Worm (Caenorhabditis elegans) whole organism, young adult: ENCODE measurements around the gene sru-25.

Source experiments
- B0019.2 ChIP-seq: fragments of 200-800 bp; sonication (Bioruptor generic); conservative IDR thresholded peaks from 2 replicates; pipeline ENCODE4 v1.3.6; 2022; ENCODE audit warnings: missing genetic modification reagents, missing genetic modification characterization, missing compliant biosample characterization
- D2030.7 ChIP-seq: fragments of 200-800 bp; sonication (Bioruptor generic); IDR thresholded peaks from 2 replicates; pipeline ENCODE4 v1.3.6; 2022; ENCODE audit warnings: missing genetic modification reagents, missing genetic modification characterization, missing compliant biosample characterization
- F23B12.7 ChIP-seq: sonication (generic microtip); optimal IDR thresholded peaks from 2 replicates; lab custom pipeline; 2017; ENCODE audit warnings: missing genetic modification characterization, mild to moderate bottlenecking, missing compliant biosample characterization, antibody characterized with exemption, moderate library complexity; ENCODE audit not compliant: insufficient read depth
- Y95B8A.8 ChIP-seq: fragments of 200-800 bp; sonication (Bioruptor generic); IDR thresholded peaks from 2 replicates; pipeline ENCODE4 v1.3.6; 2022; ENCODE audit warnings: missing genetic modification reagents, missing genetic modification characterization, missing compliant biosample characterization
- ZK185.1 ChIP-seq: sonication (generic microtip); optimal IDR thresholded peaks from 2 replicates; lab custom pipeline; 2016; ENCODE audit warnings: mild to moderate bottlenecking, missing genetic modification characterization, missing compliant biosample characterization; ENCODE audit not compliant: poor library complexity, severe bottlenecking
- akir-1 ChIP-seq: fragments of 200-800 bp; sonication (Bioruptor generic); optimal IDR thresholded peaks from 2 replicates; lab custom pipeline; 2018; ENCODE audit warnings: mild to moderate bottlenecking, missing genetic modification characterization, moderate library complexity, missing compliant biosample characterization
- atf-7 ChIP-seq: sonication (generic microtip); optimal IDR thresholded peaks from 2 replicates; lab custom pipeline; 2017; ENCODE audit warnings: mild to moderate bottlenecking, missing genetic modification characterization, missing compliant biosample characterization
- athp-1 ChIP-seq: sonication (generic microtip); optimal IDR thresholded peaks from 2 replicates; lab custom pipeline; 2017; ENCODE audit warnings: mild to moderate bottlenecking, missing genetic modification characterization, missing compliant biosample characterization
- attf-3 ChIP-seq: fragments of 200-800 bp; sonication (Bioruptor generic); conservative IDR thresholded peaks from 2 replicates; pipeline ENCODE4 v1.3.6; 2022; ENCODE audit warnings: missing genetic modification reagents, missing genetic modification characterization, missing compliant biosample characterization
- bed-1 ChIP-seq: fragments of 200-800 bp; sonication (Bioruptor generic); IDR thresholded peaks from 2 replicates; pipeline ENCODE4 v1.3.6; 2022; ENCODE audit warnings: missing genetic modification reagents, missing genetic modification characterization, missing compliant biosample characterization
- bed-2 ChIP-seq: fragments of 200-800 bp; sonication (Bioruptor generic); IDR thresholded peaks from 2 replicates; pipeline ENCODE4 v1.3.6; 2022; ENCODE audit warnings: missing genetic modification reagents, missing genetic modification characterization, missing compliant biosample characterization
- ccch-3 ChIP-seq: fragments of 200-800 bp; sonication (Bioruptor generic); optimal IDR thresholded peaks from 2 replicates; lab custom pipeline; 2018; ENCODE audit warnings: mild to moderate bottlenecking, missing genetic modification characterization, missing compliant biosample characterization
- ceh-40 ChIP-seq: fragments of 200-800 bp; sonication (Bioruptor generic); IDR thresholded peaks from 2 replicates; pipeline ENCODE4 v1.3.6; 2022; ENCODE audit warnings: missing genetic modification characterization, missing compliant biosample characterization
- ceh-79 ChIP-seq: sonication (generic microtip); optimal IDR thresholded peaks from 2 replicates; lab custom pipeline; 2017; ENCODE audit warnings: mild to moderate bottlenecking, missing genetic modification characterization, missing compliant biosample characterization
- dpff-1 ChIP-seq: sonication (generic microtip); optimal IDR thresholded peaks from 2 replicates; lab custom pipeline; 2017; ENCODE audit warnings: mild to moderate bottlenecking, missing genetic modification characterization, missing compliant biosample characterization
- efl-1 ChIP-seq: fragments of 150-350 bp; optimal IDR thresholded peaks from 2 replicates; lab custom pipeline; 2014; ENCODE audit warnings: missing biosample characterization, missing genetic modification reagents, missing genetic modification characterization
- egrh-3 ChIP-seq: fragments of 200-800 bp; sonication (Bioruptor generic); IDR thresholded peaks from 2 replicates; pipeline ENCODE4 v1.3.6; 2022; ENCODE audit warnings: missing genetic modification reagents, missing genetic modification characterization, missing compliant biosample characterization
- him-1 ChIP-seq: sonication (generic microtip); optimal IDR thresholded peaks from 2 replicates; lab custom pipeline; 2016; ENCODE audit warnings: missing genotype, missing genetic modification reagents, missing genetic modification characterization, missing compliant biosample characterization
- hmg-1.2 ChIP-seq: fragments of 200-800 bp; sonication (Bioruptor generic); IDR thresholded peaks from 2 replicates; pipeline ENCODE4 v1.3.6; 2022; ENCODE audit warnings: missing genetic modification reagents, missing genetic modification characterization, missing compliant biosample characterization
- hmg-20 ChIP-seq: fragments of 200-800 bp; sonication (Bioruptor generic); IDR thresholded peaks from 2 replicates; pipeline ENCODE4 v1.3.6; 2022; ENCODE audit warnings: missing genetic modification reagents, missing genetic modification characterization, missing compliant biosample characterization
- lag-1 ChIP-seq: fragments of 200-800 bp; sonication (Bioruptor generic); IDR thresholded peaks from 2 replicates; pipeline ENCODE4 v1.3.6; 2022; ENCODE audit warnings: missing genetic modification reagents, missing genetic modification characterization, missing compliant biosample characterization
- let-526 ChIP-seq: fragments of 200-800 bp; sonication (Bioruptor generic); IDR thresholded peaks from 2 replicates; pipeline ENCODE4 v1.3.6; 2022; ENCODE audit warnings: missing genetic modification reagents, missing genetic modification characterization, missing compliant biosample characterization
- lin-35 ChIP-seq, 3 experiments: fragments of 150-350 bp in 2 of 3; sonication (generic microtip) in 1 of 3; optimal IDR thresholded peaks; 2 replicates each; lab custom pipeline; 2014 to 2018; ENCODE audit warnings: missing biosample characterization in 3 of 3, missing genetic modification characterization in 3 of 3, missing genetic modification reagents in 3 of 3
- mel-28 ChIP-seq: sonication (generic microtip); optimal IDR thresholded peaks from 2 replicates; lab custom pipeline; 2016; ENCODE audit warnings: borderline replicate concordance, mild to moderate bottlenecking, missing genetic modification characterization, missing compliant biosample characterization
- nhr-179 ChIP-seq: sonication (generic microtip); optimal IDR thresholded peaks from 2 replicates; lab custom pipeline; 2016; ENCODE audit warnings: mild to moderate bottlenecking, missing genetic modification characterization, missing compliant biosample characterization
- nhr-80 ChIP-seq: sonication (generic microtip); optimal IDR thresholded peaks from 2 replicates; lab custom pipeline; 2016; ENCODE audit warnings: missing genetic modification characterization, missing compliant biosample characterization
- sdz-38 ChIP-seq: sonication (generic microtip); optimal IDR thresholded peaks from 2 replicates; lab custom pipeline; 2016; ENCODE audit warnings: missing genotype, missing genetic modification characterization, missing compliant biosample characterization
- snpc-3.4 ChIP-seq: sonication (generic microtip); optimal IDR thresholded peaks from 2 replicates; lab custom pipeline; 2017; ENCODE audit warnings: missing genetic modification characterization, mild to moderate bottlenecking, missing compliant biosample characterization, antibody characterized with exemption, moderate library complexity, missing genotype, missing genetic modification reagents
- somi-1 ChIP-seq: fragments of 200-800 bp; sonication (Bioruptor generic); optimal IDR thresholded peaks from 2 replicates; lab custom pipeline; 2018; ENCODE audit warnings: mild to moderate bottlenecking, missing genetic modification characterization, missing compliant biosample characterization
- tbp1 ChIP-seq: fragments of 200-800 bp; sonication (Bioruptor generic); optimal IDR thresholded peaks from 2 replicates; lab custom pipeline; 2018; ENCODE audit warnings: mild to moderate bottlenecking, missing genetic modification characterization, missing compliant biosample characterization
- tbx-9 ChIP-seq: sonication (generic microtip); optimal IDR thresholded peaks from 2 replicates; lab custom pipeline; 2016; ENCODE audit warnings: borderline replicate concordance, missing genetic modification characterization, inconsistent platforms, missing compliant biosample characterization
- xnd-1 ChIP-seq: sonication (generic microtip); optimal IDR thresholded peaks from 2 replicates; lab custom pipeline; 2016; ENCODE audit warnings: missing genotype, missing genetic modification reagents, missing genetic modification characterization, missing compliant biosample characterization
- zfh-2 ChIP-seq: fragments of 200-800 bp; sonication (Bioruptor generic); conservative IDR thresholded peaks from 2 replicates; pipeline ENCODE4 v1.3.6; 2022; ENCODE audit warnings: missing genetic modification reagents, missing genetic modification characterization, missing compliant biosample characterization
- ztf-3 ChIP-seq: fragments of 200-800 bp; sonication (Bioruptor generic); optimal IDR thresholded peaks from 2 replicates; lab custom pipeline; 2018; ENCODE audit warnings: mild to moderate bottlenecking, missing genetic modification characterization, missing compliant biosample characterization

Gene sru-25

ce11 chrV:689538-689937, 15.4 kb upstream of the sru-25 start:
- TF ChIP-seq sdz-38 (tag; lab: Kevin White, UChicago) (no peak), egrh-3 (peak; percentile 46; the same call in 1 of the 2 replicates), zfh-2 (GFP tag; lab: Robert Waterston, UW) (peak; percentile 70)

- TF ChIP-seq tbp1 (GFP tag; lab: Kevin White, UChicago) (no peak), egrh-3 (no peak), xnd-1 (no peak), atf-7 (tag; lab: Kevin White, UChicago) (no peak), ZK185.1 (no peak), D2030.7 (GFP tag; lab: Robert Waterston, UW) (no peak), lin-35 (GFP tag; optimal IDR thresholded peaks at IDR 0.05; lab: Kevin White, UChicago) (no peak), snpc-3.4 (no peak), akir-1 (no peak), ceh-40 (GFP tag; lab: Robert Waterston, UW) (no peak), him-1 (no peak), nhr-179 (no peak), ceh-79 (tag; lab: Kevin White, UChicago) (no peak), bed-1 (GFP tag; lab: Robert Waterston, UW) (no peak), hmg-1.2 (no peak), hmg-20 (no peak)
Measured at ce11 chrV:687384-687783, 13.3 kb upstream of the sru-25 start, which contains the start of gene H25P19.1. Gene H25P19.1 (plus strand): TSS chrV:687684.

- TF ChIP-seq dpff-1 (tag; lab: Kevin White, UChicago) (no peak), lag-1 (GFP tag; lab: Robert Waterston, UW) (no peak), nhr-80 (peak; percentile 21)
- TF ChIP-seq, all 124 proteins: peak for 1
Measured at ce11 chrV:683858-684257, 9.7 kb upstream of the sru-25 start, which contains the start of gene F31F4.1. Gene F31F4.1 (plus strand): TSS chrV:684060.

- TF ChIP-seq tbp1 (GFP tag; lab: Kevin White, UChicago), result no peak
- TF ChIP-seq B0019.2, result no peak
- no peak for TF ChIP-seq somi-1 (GFP tag; lab: Kevin White, UChicago)
- TF ChIP-seq Y95B8A.8 (GFP tag; lab: Robert Waterston, UW), result no peak
- TF ChIP-seq efl-1 (GFP tag; lab: Kevin White, UChicago), result no peak
- TF ChIP-seq bed-2 (GFP tag; lab: Robert Waterston, UW), result no peak
- TF ChIP-seq athp-1 (tag; lab: Kevin White, UChicago), result no peak
- TF ChIP-seq let-526, result no peak
- no peak for TF ChIP-seq attf-3
- TF ChIP-seq ccch-3 (GFP tag; lab: Kevin White, UChicago), result no peak
- no peak for TF ChIP-seq mel-28 (tag; lab: Kevin White, UChicago)
- TF ChIP-seq ztf-3 (GFP tag; lab: Kevin White, UChicago), result no peak
- TF ChIP-seq F23B12.7 (tag; lab: Kevin White, UChicago), result no peak
- no peak for TF ChIP-seq tbx-9 (tag; lab: Kevin White, UChicago)
- no peak for TF ChIP-seq ceh-40 (GFP tag; lab: Robert Waterston, UW)
Measured at ce11 chrV:682031-682430, 7.9 kb upstream of the sru-25 start, which contains the start of gene srx-23. Gene srx-23 (plus strand): TSS chrV:682331.
